Worm (Caenorhabditis elegans) whole organism, young adult: ENCODE results near the gene F21H7.2.

Source experiments
- lin-35 ChIP-seq, 3 experiments: fragments of 150-350 bp in 2 of 3; sonication (generic microtip) in 1 of 3; optimal IDR thresholded peaks; 2 replicates each; lab custom pipeline; 2014 to 2018; ENCODE audit warnings: missing biosample characterization in 3 of 3, missing genetic modification characterization in 3 of 3, missing genetic modification reagents in 3 of 3
- mxl-1 ChIP-seq: sonication (generic microtip); optimal IDR thresholded peaks from 2 replicates; lab custom pipeline; 2016; ENCODE audit warnings: missing genetic modification characterization, missing compliant biosample characterization
- repo-1 ChIP-seq: sonication (generic microtip); optimal IDR thresholded peaks from 2 replicates; lab custom pipeline; 2017; ENCODE audit warnings: mild to moderate bottlenecking, missing genetic modification characterization, missing compliant biosample characterization
- unc-62 ChIP-seq: fragments of 150-350 bp; optimal IDR thresholded peaks from 2 replicates; lab custom pipeline; 2014; ENCODE audit warnings: missing biosample characterization, missing genetic modification reagents, missing genetic modification characterization
- xnd-1 ChIP-seq: sonication (generic microtip); optimal IDR thresholded peaks from 2 replicates; lab custom pipeline; 2016; ENCODE audit warnings: missing genotype, missing genetic modification reagents, missing genetic modification characterization, missing compliant biosample characterization
- ztf-22 ChIP-seq: fragments of 200-800 bp; sonication (Bioruptor generic); optimal IDR thresholded peaks from 2 replicates; lab custom pipeline; 2018; ENCODE audit warnings: mild to moderate bottlenecking, missing genetic modification characterization, moderate library complexity, missing compliant biosample characterization
- ztf-3 ChIP-seq: fragments of 200-800 bp; sonication (Bioruptor generic); optimal IDR thresholded peaks from 2 replicates; lab custom pipeline; 2018; ENCODE audit warnings: mild to moderate bottlenecking, missing genetic modification characterization, missing compliant biosample characterization

- TF ChIP-seq unc-62 (no peak), ztf-3 (GFP tag; lab: Kevin White, UChicago) (no peak), lin-35 (GFP tag; optimal IDR thresholded peaks at IDR 0.05; lab: Kevin White, UChicago) (no peak), repo-1 (no peak), mxl-1 (tag; lab: Kevin White, UChicago) (no peak), xnd-1 (tag; lab: Kevin White, UChicago) (no peak), ztf-22 (GFP tag; lab: Kevin White, UChicago) (no peak)
Measured at ce11 chrV:16195379-16195778, 34.4 kb downstream of the F21H7.2 start, which contains the start of gene rabr-3.
